Fruit fly (Drosophila melanogaster) whole organism, wandering third instar larva: Measurements from ENCODE around the gene CG45428.

Source experiments
- CG32264 ChIP-seq: fragments of 200-800 bp; sonication (Bioruptor generic); optimal IDR thresholded peaks from 2 replicates; lab custom pipeline; 2016; ENCODE audit warnings: missing biosample characterization, missing genetic modification characterization
- Dfd ChIP-seq: fragments of >200 bp; optimal IDR thresholded peaks from 2 replicates; lab custom pipeline; 2017; ENCODE audit warnings: missing biosample characterization, missing genetic modification characterization
- GATAd ChIP-seq: sonication (Bioruptor generic); optimal IDR thresholded peaks from 2 replicates; lab custom pipeline; 2016; ENCODE audit warnings: missing biosample characterization, missing genetic modification characterization
- HLH106 ChIP-seq: fragments of 200-800 bp; optimal IDR thresholded peaks from 3 replicates; lab custom pipeline; 2019; ENCODE audit warnings: missing biosample characterization, mild to moderate bottlenecking, missing genetic modification characterization, moderate library complexity
- Jra ChIP-seq: sonication (Bioruptor generic); optimal IDR thresholded peaks from 2 replicates; lab custom pipeline; 2016; ENCODE audit warnings: missing biosample characterization, missing genetic modification characterization
- Myc ChIP-seq: fragments of >200 bp; optimal IDR thresholded peaks from 2 replicates; lab custom pipeline; 2017
- N ChIP-seq: fragments of >200 bp; optimal IDR thresholded peaks from 2 replicates; lab custom pipeline; 2018; ENCODE audit warnings: missing biosample characterization, missing external identifiers, missing genetic modification characterization
- dl ChIP-seq, 2 experiments: fragments of 175-275, 200-275 bp in 1 of 2; fragments of 200-275 bp in 1 of 2; sonication (Bioruptor generic); optimal IDR thresholded peaks; lab custom pipeline; 2018; ENCODE audit warnings: mild to moderate bottlenecking in 2 of 2, missing biosample characterization in 2 of 2, missing genetic modification characterization in 2 of 2, moderate library complexity in 2 of 2; ENCODE audit not compliant: partially characterized antibody in 2 of 2, insufficient read depth in 1 of 2
- dmrt93B ChIP-seq: fragments of 200-800 bp; sonication (Bioruptor generic); optimal IDR thresholded peaks from 2 replicates; lab custom pipeline; 2018; ENCODE audit warnings: missing biosample characterization, mild to moderate bottlenecking, missing genetic modification characterization
- ey ChIP-seq: fragments of 200-800 bp; sonication (Bioruptor generic); optimal IDR thresholded peaks from 2 replicates; lab custom pipeline; 2016; ENCODE audit warnings: missing biosample characterization, missing genetic modification characterization
- foxo ChIP-seq, 2 experiments: fragments of 200-800 bp; sonication (Bioruptor generic); optimal IDR thresholded peaks; 2 replicates in 1 of 2; 3 replicates in 1 of 2; lab custom pipeline; 2016 to 2017; ENCODE audit warnings: missing biosample characterization in 2 of 2, missing genetic modification characterization in 2 of 2
- h ChIP-seq: fragments of 200-800 bp; sonication (Bioruptor generic); optimal IDR thresholded peaks from 3 replicates; lab custom pipeline; 2016; ENCODE audit warnings: missing biosample characterization, mild to moderate bottlenecking, missing genetic modification characterization
- jim ChIP-seq: fragments of 175-275, 200-325 bp; sonication (Bioruptor generic); optimal IDR thresholded peaks from 2 replicates; lab custom pipeline; 2016; ENCODE audit warnings: missing biosample characterization, mild to moderate bottlenecking, missing genetic modification characterization
- pan ChIP-seq: fragments of >200 bp; optimal IDR thresholded peaks from 2 replicates; lab custom pipeline; 2017

Gene CG45428

DNA sequence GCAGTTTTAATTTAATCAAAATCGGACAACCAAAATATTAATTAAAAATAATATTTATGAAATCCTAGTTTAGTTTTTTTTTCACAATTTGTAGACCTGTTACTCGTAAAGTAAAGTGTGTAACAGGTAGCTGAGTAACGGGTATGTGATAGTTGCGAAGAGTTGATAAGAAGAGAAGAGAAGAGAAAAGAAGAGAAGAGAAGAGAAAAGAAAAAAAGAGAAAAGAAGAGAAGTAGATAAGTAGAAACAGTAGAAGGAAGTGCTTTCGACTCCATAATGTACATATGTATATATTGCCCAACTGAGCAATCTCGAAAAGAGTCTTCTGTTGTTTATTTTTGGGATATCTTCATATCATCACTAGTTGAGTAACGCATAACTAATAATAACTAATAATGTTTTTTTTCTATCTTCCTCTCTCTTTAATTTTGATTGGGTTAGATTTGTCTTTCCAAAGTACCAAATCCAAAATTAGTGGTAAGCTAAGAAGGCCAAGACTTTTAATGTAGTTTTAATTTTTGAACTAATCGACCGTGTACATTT is 48.9 kb downstream of the CG45428 start, which contains the start of gene CG14448:
CG14448 (plus strand) TSS at position 493 of the 543 bp plus-strand sequence.
- TF ChIP-seq N (no peak), Myc (no peak), ey (GFP tag; lab: Kevin White, UChicago) (no peak), GATAd (GFP tag; lab: Kevin White, UChicago) (no peak), Dfd (GFP tag; lab: Kevin White, UChicago) (no peak), HLH106 (no peak), pan (lab: Kevin White, UChicago) (no peak), Jra (no peak), jim (GFP tag; lab: Kevin White, UChicago) (no peak), h (GFP tag; lab: Kevin White, UChicago) (no peak), foxo (GFP tag; optimal IDR thresholded peaks at IDR 0.05; lab: Kevin White, UChicago) (no peak), CG32264 (no peak), dl (GFP tag; optimal IDR thresholded peaks at IDR 0.05; lab: Kevin White, UChicago; ENCODE audit: insufficient read depth in 1 of 2, partially characterized antibody in 2 of 2) (no peak), dmrt93B (GFP tag; lab: Kevin White, UChicago) (no peak)
